Fruit fly (Drosophila melanogaster) whole organism, embryonic: ENCODE results near the gene CG13314.

Experiments
- CG11456 ChIP-seq: fragments of 200-800 bp; sonication (Bioruptor generic); IDR thresholded peaks from 3 replicates; pipeline ENCODE4 v1.3.6; 2022; ENCODE audit warnings: missing biosample characterization, missing genetic modification characterization
- CG13624 ChIP-seq: fragments of 200-800 bp; sonication (Bioruptor generic); optimal IDR thresholded peaks from 2 replicates; lab custom pipeline; 2016; ENCODE audit warnings: missing biosample characterization, missing genetic modification characterization
- CG14441 ChIP-seq: fragments of 200-800 bp; sonication (Bioruptor generic); IDR thresholded peaks from 2 replicates; pipeline ENCODE4 v1.3.6; 2022; ENCODE audit warnings: missing biosample characterization, missing genetic modification characterization
- CG15073 ChIP-seq: fragments of 200-800 bp; sonication (Bioruptor generic); optimal IDR thresholded peaks from 2 replicates; lab custom pipeline; 2016; ENCODE audit warnings: missing biosample characterization, missing genetic modification characterization
- CG15514 ChIP-seq: fragments of 200-800 bp; sonication (Bioruptor generic); optimal IDR thresholded peaks from 3 replicates; lab custom pipeline; 2017; ENCODE audit warnings: missing biosample characterization, missing genetic modification characterization, mild to moderate bottlenecking, moderate library complexity, missing genetic modification reagents
- CG15696 ChIP-seq: fragments of 200-800 bp; sonication (Bioruptor generic); optimal IDR thresholded peaks from 2 replicates; lab custom pipeline; 2019; ENCODE audit warnings: missing biosample characterization, mild to moderate bottlenecking, missing genetic modification characterization, moderate library complexity
- CG16815 ChIP-seq: fragments of 200-800 bp; sonication (Bioruptor generic); optimal IDR thresholded peaks from 3 replicates; lab custom pipeline; 2017; ENCODE audit warnings: missing biosample characterization, mild to moderate bottlenecking, missing genetic modification characterization
- CG17359 ChIP-seq: fragments of 200-800 bp; sonication (Bioruptor generic); optimal IDR thresholded peaks from 3 replicates; lab custom pipeline; 2018; ENCODE audit warnings: missing biosample characterization, mild to moderate bottlenecking, missing genetic modification characterization, moderate library complexity
- CG30431 ChIP-seq: fragments of 200-800 bp; sonication (Bioruptor generic); optimal IDR thresholded peaks from 2 replicates; lab custom pipeline; 2017; ENCODE audit warnings: missing biosample characterization, missing genetic modification characterization
- CG31224 ChIP-seq: fragments of 200-800 bp; sonication (Bioruptor generic); IDR thresholded peaks from 2 replicates; pipeline ENCODE4 v1.3.6; 2022; ENCODE audit warnings: missing biosample characterization, missing genetic modification characterization
- CG3726 ChIP-seq: fragments of 200-800 bp; sonication (Bioruptor generic); IDR thresholded peaks from 3 replicates; pipeline ENCODE4, ENCODE4 v1.3.6; 2022; ENCODE audit warnings: missing biosample characterization, missing genetic modification characterization
- CG4282 ChIP-seq: fragments of 200-800 bp; sonication (Bioruptor generic); optimal IDR thresholded peaks from 2 replicates; lab custom pipeline; 2016; ENCODE audit warnings: missing biosample characterization, missing genetic modification characterization
- CG4328 ChIP-seq: fragments of 200-800 bp; sonication (Bioruptor generic); optimal IDR thresholded peaks from 3 replicates; lab custom pipeline; 2017; ENCODE audit warnings: missing biosample characterization, missing genetic modification reagents, missing genetic modification characterization
- CG7271 ChIP-seq: fragments of 200-800 bp; sonication (Bioruptor generic); optimal IDR thresholded peaks from 2 replicates; lab custom pipeline; 2018; ENCODE audit warnings: missing biosample characterization, mild to moderate bottlenecking, missing genetic modification characterization, moderate library complexity
- CG8359 ChIP-seq: fragments of 200-800 bp; sonication (Bioruptor generic); optimal IDR thresholded peaks from 2 replicates; lab custom pipeline; 2017; ENCODE audit warnings: missing biosample characterization, mild to moderate bottlenecking, missing genetic modification characterization, borderline replicate concordance
- D19A ChIP-seq: fragments of 200-800 bp; optimal IDR thresholded peaks from 3 replicates; lab custom pipeline; 2019; ENCODE audit warnings: missing biosample characterization, mild to moderate bottlenecking, missing genetic modification characterization, moderate library complexity
- Deaf1 ChIP-seq: fragments of 200-800 bp; optimal IDR thresholded peaks from 3 replicates; lab custom pipeline; 2019; ENCODE audit warnings: missing biosample characterization, mild to moderate bottlenecking, missing genetic modification characterization, moderate library complexity
- Dfd ChIP-seq, 2 experiments: fragments of >200 bp; optimal IDR thresholded peaks; 2 replicates each; lab custom pipeline; 2017; ENCODE audit warnings: missing biosample characterization in 2 of 2, missing genetic modification characterization in 2 of 2
- Doc2 ChIP-seq: fragments of 200-800 bp; sonication (Bioruptor generic); IDR thresholded peaks from 2 replicates; pipeline ENCODE4 v1.3.6; 2022; ENCODE audit warnings: missing biosample characterization, missing genetic modification characterization
- Fer2 ChIP-seq: fragments of 200-800 bp; sonication (Bioruptor generic); optimal IDR thresholded peaks from 2 replicates; lab custom pipeline; 2018; ENCODE audit warnings: missing biosample characterization, mild to moderate bottlenecking, missing genetic modification characterization, moderate library complexity
- Fer3 ChIP-seq: fragments of 200-800 bp; sonication (Bioruptor generic); optimal IDR thresholded peaks from 2 replicates; lab custom pipeline; 2018; ENCODE audit warnings: missing biosample characterization, mild to moderate bottlenecking, missing genetic modification characterization, moderate library complexity
- HLH54F ChIP-seq: fragments of 200-800 bp; sonication (Bioruptor generic); optimal IDR thresholded peaks from 3 replicates; lab custom pipeline; 2016; ENCODE audit warnings: missing biosample characterization, missing genetic modification characterization
- Lhr ChIP-seq: fragments of 200-800 bp; sonication (Bioruptor generic); optimal IDR thresholded peaks from 3 replicates; lab custom pipeline; 2017; ENCODE audit warnings: mild to moderate bottlenecking, missing biosample characterization, missing genetic modification reagents, missing genetic modification characterization
- Med ChIP-seq: fragments of 200-800 bp; sonication (Bioruptor generic); peaks from one replicate; lab custom pipeline; 2016; ENCODE audit warnings: missing biosample characterization, missing genetic modification characterization, mild to moderate bottlenecking, inconsistent platforms, moderate library complexity
- Meics ChIP-seq: fragments of 200-800 bp; sonication (Bioruptor generic); optimal IDR thresholded peaks from 2 replicates; lab custom pipeline; 2017; ENCODE audit warnings: missing biosample characterization, mild to moderate bottlenecking, missing genetic modification characterization
- Opbp ChIP-seq: fragments of 200-800 bp; sonication (Bioruptor generic); IDR thresholded peaks from 3 replicates; pipeline ENCODE4 v1.3.6; 2022; ENCODE audit warnings: missing biosample characterization, missing genetic modification characterization; ENCODE audit not compliant: partially characterized antibody
- Scr ChIP-seq: fragments of 200-800 bp; sonication (Bioruptor generic); IDR thresholded peaks from 2 replicates; pipeline ENCODE4 v1.3.6; 2022; ENCODE audit warnings: missing biosample characterization, missing genetic modification characterization; ENCODE audit not compliant: partially characterized antibody
- ab ChIP-seq: fragments of 200-800 bp; sonication (Bioruptor generic); optimal IDR thresholded peaks from 2 replicates; lab custom pipeline; 2016; ENCODE audit warnings: missing biosample characterization, missing genetic modification characterization
- az2 ChIP-seq: fragments of 200-800 bp; sonication (Bioruptor generic); optimal IDR thresholded peaks from 3 replicates; lab custom pipeline; 2016; ENCODE audit warnings: missing biosample characterization, missing genetic modification characterization
- bab2 ChIP-seq: fragments of 200-800 bp; sonication (Bioruptor generic); optimal IDR thresholded peaks from 2 replicates; lab custom pipeline; 2016; ENCODE audit warnings: missing biosample characterization, missing genetic modification characterization
- bbx ChIP-seq: fragments of 200-800 bp; sonication (Bioruptor generic); IDR thresholded peaks from 2 replicates; pipeline ENCODE4 v1.3.6; 2022; ENCODE audit warnings: missing biosample characterization, missing genetic modification characterization; ENCODE audit not compliant: partially characterized antibody
- bigmax ChIP-seq: fragments of 200-800 bp; sonication (Bioruptor generic); optimal IDR thresholded peaks from 2 replicates; lab custom pipeline; 2018; ENCODE audit warnings: missing biosample characterization, mild to moderate bottlenecking, missing genetic modification characterization
- bsh ChIP-seq, 2 experiments: fragments of 200-800 bp; sonication (Bioruptor generic); optimal IDR thresholded peaks; 2 replicates each; lab custom pipeline; 2017 to 2018; ENCODE audit warnings: mild to moderate bottlenecking in 2 of 2, missing biosample characterization in 2 of 2, missing genetic modification characterization in 2 of 2, moderate library complexity in 1 of 2
- cato ChIP-seq: fragments of 200-800 bp; sonication (Bioruptor generic); optimal IDR thresholded peaks from 2 replicates; lab custom pipeline; 2016; ENCODE audit warnings: missing biosample characterization, missing genetic modification characterization, borderline replicate concordance
- dati ChIP-seq: fragments of 200-800 bp; sonication (Bioruptor generic); IDR thresholded peaks from 2 replicates; pipeline ENCODE4 v1.3.6; 2022; ENCODE audit warnings: missing biosample characterization, missing genetic modification characterization
- esg ChIP-seq: fragments of 200-800 bp; sonication (Bioruptor generic); conservative IDR thresholded peaks from 2 replicates; pipeline ENCODE4 v1.3.6; 2022; ENCODE audit warnings: missing biosample characterization, missing genetic modification characterization
- gce ChIP-seq: fragments of 200-800 bp; sonication (Bioruptor generic); IDR thresholded peaks from 3 replicates; pipeline ENCODE4 v1.3.6; 2022; ENCODE audit warnings: missing biosample characterization, missing genetic modification characterization
- gsb-n ChIP-seq: fragments of 200-800 bp; sonication (Bioruptor generic); optimal IDR thresholded peaks from 3 replicates; lab custom pipeline; 2018; ENCODE audit warnings: missing biosample characterization, mild to moderate bottlenecking, missing genetic modification characterization
- her ChIP-seq: fragments of 200-800 bp; sonication (Bioruptor generic); optimal IDR thresholded peaks from 2 replicates; lab custom pipeline; 2016; ENCODE audit warnings: missing biosample characterization, missing genetic modification characterization
- jing ChIP-seq: fragments of 200-800 bp; sonication (Bioruptor generic); optimal IDR thresholded peaks from 2 replicates; lab custom pipeline; 2018; ENCODE audit warnings: missing biosample characterization, mild to moderate bottlenecking, missing genetic modification characterization
- kah ChIP-seq: fragments of 200-800 bp; sonication (Bioruptor generic); optimal IDR thresholded peaks from 2 replicates; lab custom pipeline; 2018; ENCODE audit warnings: missing biosample characterization, mild to moderate bottlenecking, missing genetic modification characterization
- knrl ChIP-seq: fragments of 200-800 bp; sonication (Bioruptor generic); IDR thresholded peaks from 3 replicates; pipeline ENCODE4 v1.3.6; 2022; ENCODE audit warnings: missing biosample characterization, missing genetic modification characterization; ENCODE audit not compliant: partially characterized antibody
- pita ChIP-seq: fragments of 200-800 bp; sonication (Bioruptor generic); optimal IDR thresholded peaks from 2 replicates; lab custom pipeline; 2017; ENCODE audit warnings: missing biosample characterization, mild to moderate bottlenecking, missing genetic modification characterization
- psq ChIP-seq: fragments of 200-800 bp; sonication (Bioruptor generic); optimal IDR thresholded peaks from 2 replicates; lab custom pipeline; 2017; ENCODE audit warnings: missing biosample characterization, missing genetic modification characterization
- pum ChIP-seq: fragments of 200-800 bp; sonication (Bioruptor generic); optimal IDR thresholded peaks from 2 replicates; lab custom pipeline; 2016; ENCODE audit warnings: missing biosample characterization, missing genetic modification characterization
- row ChIP-seq: fragments of 200-800 bp; sonication (Bioruptor generic); IDR thresholded peaks from 3 replicates; pipeline ENCODE4 v1.3.6; 2022; ENCODE audit warnings: missing biosample characterization, missing genetic modification characterization
- sens-2 ChIP-seq: fragments of 200-800 bp; sonication (Bioruptor generic); IDR thresholded peaks from 2 replicates; pipeline ENCODE4 v1.3.6; 2022; ENCODE audit warnings: missing biosample characterization, missing genetic modification characterization
- toy ChIP-seq: fragments of 200-800 bp; sonication (Bioruptor generic); IDR thresholded peaks from 2 replicates; pipeline ENCODE4 v1.3.6; 2022; ENCODE audit warnings: missing biosample characterization, missing genetic modification characterization
- ttk ChIP-seq: fragments of 200-800 bp; sonication (Bioruptor generic); IDR thresholded peaks from 2 replicates; pipeline ENCODE4 v2.1.2; 2022; ENCODE audit warnings: missing biosample characterization, missing genetic modification characterization
- twi ChIP-seq: fragments of 200-800 bp; optimal IDR thresholded peaks from 2 replicates; lab custom pipeline; 2019; ENCODE audit warnings: missing biosample characterization, mild to moderate bottlenecking, missing genetic modification characterization, moderate library complexity
- vfl ChIP-seq: fragments of 200-800 bp; sonication (Bioruptor generic); optimal IDR thresholded peaks from 2 replicates; lab custom pipeline; 2016; ENCODE audit warnings: missing biosample characterization, missing genetic modification characterization
- yki ChIP-seq: fragments of >200 bp; optimal IDR thresholded peaks from 3 replicates; lab custom pipeline; 2018

CG13314 gene

dm6 chr3L:9028057-9028456, 46.5 kb downstream of the CG13314 start (continued):
- peak; percentile 31; the same call in 1 of the 2 replicates for TF ChIP-seq esg (GFP tag; lab: Robert Waterston, UW)
- no peak for TF ChIP-seq her
- no peak for TF ChIP-seq psq (GFP tag; lab: Kevin White, UChicago)
- no peak for TF ChIP-seq pita (GFP tag; lab: Kevin White, UChicago)
- no peak for TF ChIP-seq Fer3 (tag; lab: Kevin White, UChicago)
- TF ChIP-seq ttk = no peak
- TF ChIP-seq CG30431 (GFP tag; lab: Kevin White, UChicago) = peak; percentile 33
- TF ChIP-seq HLH54F (GFP tag; lab: Kevin White, UChicago) = no peak
- TF ChIP-seq CG15514 (GFP tag; lab: Kevin White, UChicago) = no peak
- TF ChIP-seq vfl (GFP tag; lab: Kevin White, UChicago) = no peak
- no peak for TF ChIP-seq kah (GFP tag; lab: Kevin White, UChicago)
- TF ChIP-seq Deaf1 (tag; lab: Kevin White, UChicago) = no peak
- TF ChIP-seq CG4282 (GFP tag; lab: Kevin White, UChicago) = no peak
- TF ChIP-seq ab (GFP tag; lab: Kevin White, UChicago) = no peak
- TF ChIP-seq Meics (GFP tag; lab: Kevin White, UChicago) = no peak
- TF ChIP-seq Dfd (GFP tag; optimal IDR thresholded peaks at IDR 0.05; lab: Kevin White, UChicago) = no peak
- TF ChIP-seq Opbp = no peak
- peak; percentile 51 for TF ChIP-seq bab2
- TF ChIP-seq CG14441 (GFP tag; lab: Robert Waterston, UW) = no peak
- TF ChIP-seq Doc2 = no peak
- TF ChIP-seq bsh (GFP tag; optimal IDR thresholded peaks at IDR 0.05; lab: Kevin White, UChicago) = peak in 1 of 2 experiments; percentile 79
- no peak for TF ChIP-seq CG11456
- peak; percentile 21 for TF ChIP-seq Lhr (GFP tag; lab: Kevin White, UChicago)
- TF ChIP-seq jing (GFP tag; lab: Kevin White, UChicago) = peak; percentile 12
- peak; percentile 38 for TF ChIP-seq gsb-n (tag; lab: Kevin White, UChicago)
- peak; percentile 46 for TF ChIP-seq twi
- peak; percentile 39 for TF ChIP-seq pum (GFP tag; lab: Kevin White, UChicago)
- TF ChIP-seq CG13624 (GFP tag; lab: Kevin White, UChicago) = no peak
- TF ChIP-seq gce = no peak
- no peak for TF ChIP-seq CG4328
- no peak for TF ChIP-seq sens-2 (GFP tag; lab: Robert Waterston, UW)
- TF ChIP-seq yki = no peak
- TF ChIP-seq CG15073 (GFP tag; lab: Kevin White, UChicago) = no peak
- no peak for TF ChIP-seq knrl (GFP tag; lab: Robert Waterston, UW)
- no peak for TF ChIP-seq dati (GFP tag; lab: Robert Waterston, UW)
- TF ChIP-seq row (GFP tag; lab: Robert Waterston, UW) = peak; percentile 58
- peak; percentile 59 for TF ChIP-seq CG15696 (tag; lab: Kevin White, UChicago)
- no peak for TF ChIP-seq bbx (GFP tag; lab: Robert Waterston, UW)
- peak; percentile 52 for TF ChIP-seq az2
- TF ChIP-seq CG17359 (tag; lab: Kevin White, UChicago) = peak; percentile 20
- no peak for TF ChIP-seq toy (GFP tag; lab: Robert Waterston, UW)
- no peak for TF ChIP-seq CG8359 (GFP tag; lab: Kevin White, UChicago)
- TF ChIP-seq CG3726 (GFP tag; lab: Robert Waterston, UW) = no peak
- TF ChIP-seq Scr (GFP tag; lab: Robert Waterston, UW) = no peak
- TF ChIP-seq CG31224 = no peak
- peak; percentile 83 for TF ChIP-seq Med
- TF ChIP-seq Fer2 (tag; lab: Kevin White, UChicago) = no peak
- TF ChIP-seq CG7271 (tag; lab: Kevin White, UChicago) = no peak
- peak; percentile 36 for TF ChIP-seq CG16815 (GFP tag; lab: Kevin White, UChicago)
- no peak for TF ChIP-seq bigmax
- TF ChIP-seq cato = no peak
- peak; percentile 49 for TF ChIP-seq D19A (tag; lab: Kevin White, UChicago)
